Fruit fly (Drosophila melanogaster) whole organism, embryonic: ENCODE data around the gene RhoGAP18B.

Experiments
- Aef1 ChIP-seq: fragments of 200-800 bp; sonication (Bioruptor generic); IDR thresholded peaks from 3 replicates; pipeline ENCODE4 v1.3.6; 2022; ENCODE audit warnings: missing biosample characterization, missing genetic modification characterization
- Blimp-1 ChIP-seq: fragments of 200-800 bp; sonication (Bioruptor generic); optimal IDR thresholded peaks from 3 replicates; lab custom pipeline; 2018; ENCODE audit warnings: missing biosample characterization, missing genetic modification characterization, mild to moderate bottlenecking, moderate library complexity, missing genetic modification reagents
- CG10543 ChIP-seq: fragments of 200-800 bp; sonication (Bioruptor generic); optimal IDR thresholded peaks from 3 replicates; lab custom pipeline; 2017; ENCODE audit warnings: missing biosample characterization, mild to moderate bottlenecking, missing genetic modification characterization, moderate library complexity
- CG12769 ChIP-seq: fragments of 200-800 bp; sonication (Bioruptor generic); optimal IDR thresholded peaks from 2 replicates; lab custom pipeline; 2019; ENCODE audit warnings: missing biosample characterization, mild to moderate bottlenecking, missing genetic modification characterization, moderate library complexity
- CG13287 ChIP-seq: fragments of 200-800 bp; sonication (Bioruptor generic); IDR thresholded peaks from 2 replicates; pipeline ENCODE4 v1.3.6; 2022; ENCODE audit warnings: missing biosample characterization, missing genetic modification characterization; ENCODE audit not compliant: partially characterized antibody
- CG13424 ChIP-seq: fragments of 200-800 bp; sonication (Bioruptor generic); optimal IDR thresholded peaks from 2 replicates; lab custom pipeline; 2019; ENCODE audit warnings: missing biosample characterization, mild to moderate bottlenecking, missing genetic modification characterization, moderate library complexity
- CG15601 ChIP-seq: fragments of 200-800 bp; sonication (Bioruptor generic); optimal IDR thresholded peaks from 3 replicates; lab custom pipeline; 2019; ENCODE audit warnings: missing biosample characterization, mild to moderate bottlenecking, missing genetic modification characterization, moderate library complexity
- CG1603 ChIP-seq: fragments of 200-800 bp; sonication (Bioruptor generic); optimal IDR thresholded peaks from 2 replicates; lab custom pipeline; 2019; ENCODE audit warnings: missing biosample characterization, mild to moderate bottlenecking, missing genetic modification characterization, moderate library complexity
- CG16863 ChIP-seq: fragments of 200-800 bp; sonication (Bioruptor generic); optimal IDR thresholded peaks from 3 replicates; lab custom pipeline; 2016; ENCODE audit warnings: missing biosample characterization, missing genetic modification characterization
- CG17829 ChIP-seq: fragments of 200-800 bp; optimal IDR thresholded peaks from 2 replicates; lab custom pipeline; 2019; ENCODE audit warnings: missing biosample characterization, mild to moderate bottlenecking, missing genetic modification characterization, moderate library complexity
- CG1792 ChIP-seq: fragments of 200-800 bp; sonication (Bioruptor generic); optimal IDR thresholded peaks from 2 replicates; lab custom pipeline; 2016; ENCODE audit warnings: missing biosample characterization, missing genetic modification characterization
- CG30020 ChIP-seq: fragments of 200-800 bp; optimal IDR thresholded peaks from 2 replicates; lab custom pipeline; 2019; ENCODE audit warnings: missing biosample characterization, mild to moderate bottlenecking, missing genetic modification characterization, moderate library complexity
- CG3281 ChIP-seq: fragments of 200-800 bp; sonication (Bioruptor generic); optimal IDR thresholded peaks from 3 replicates; lab custom pipeline; 2017; ENCODE audit warnings: missing biosample characterization, mild to moderate bottlenecking, missing genetic modification characterization
- CG3838 ChIP-seq: fragments of 200-800 bp; sonication (Bioruptor generic); optimal IDR thresholded peaks from 3 replicates; lab custom pipeline; 2016; ENCODE audit warnings: missing biosample characterization, missing genetic modification characterization
- CG7839 ChIP-seq: fragments of 200-800 bp; sonication (Bioruptor generic); optimal IDR thresholded peaks from 3 replicates; lab custom pipeline; 2018; ENCODE audit warnings: missing biosample characterization, mild to moderate bottlenecking, missing genetic modification characterization, moderate library complexity
- CG8089 ChIP-seq: fragments of 200-800 bp; sonication (Bioruptor generic); optimal IDR thresholded peaks from 3 replicates; lab custom pipeline; 2016; ENCODE audit warnings: missing biosample characterization, missing genetic modification characterization
- CkIIα-i1 ChIP-seq: fragments of 200-800 bp; sonication (Bioruptor generic); IDR thresholded peaks from 2 replicates; pipeline ENCODE4 v1.3.6; 2022; ENCODE audit warnings: missing biosample characterization, missing genetic modification characterization
- Dll ChIP-seq: fragments of 200-800 bp; sonication (Bioruptor generic); IDR thresholded peaks from 4 replicates; pipeline ENCODE4 v1.3.6; 2022; ENCODE audit warnings: missing biosample characterization, missing genetic modification characterization; ENCODE audit not compliant: partially characterized antibody
- Dref ChIP-seq: fragments of 200-800 bp; sonication (Bioruptor generic); IDR thresholded peaks from 2 replicates; pipeline ENCODE4 v1.3.6; 2022; ENCODE audit warnings: missing biosample characterization, missing genetic modification characterization
- Eip74EF ChIP-seq, 2 experiments: fragments of 200-800 bp in 1 of 2; fragments of >200 bp in 1 of 2; sonication (Bioruptor generic) in 1 of 2; optimal IDR thresholded peaks; 2 replicates each; lab custom pipeline; 2017 to 2019; ENCODE audit warnings: missing biosample characterization in 2 of 2, missing genetic modification characterization in 2 of 2, mild to moderate bottlenecking in 1 of 2, moderate library complexity in 1 of 2
- HLH4C ChIP-seq: fragments of 200-800 bp; sonication (Bioruptor generic); IDR thresholded peaks from 3 replicates; pipeline ENCODE4 v1.3.6; 2022; ENCODE audit warnings: missing biosample characterization, missing genetic modification characterization; ENCODE audit not compliant: partially characterized antibody
- Hmr ChIP-seq: fragments of 200-800 bp; sonication (Bioruptor generic); optimal IDR thresholded peaks from 3 replicates; lab custom pipeline; 2017; ENCODE audit warnings: mild to moderate bottlenecking, missing biosample characterization, missing genetic modification reagents, missing genetic modification characterization
- Lpt ChIP-seq: fragments of >200 bp; optimal IDR thresholded peaks from 2 replicates; lab custom pipeline; 2018; ENCODE audit warnings: missing biosample characterization, missing genetic modification characterization
- Med ChIP-seq: fragments of 200-800 bp; sonication (Bioruptor generic); peaks from one replicate; lab custom pipeline; 2016; ENCODE audit warnings: missing biosample characterization, missing genetic modification characterization, mild to moderate bottlenecking, inconsistent platforms, moderate library complexity
- Oli ChIP-seq: fragments of 200-800 bp; sonication (Bioruptor generic); optimal IDR thresholded peaks from 2 replicates; lab custom pipeline; 2018; ENCODE audit warnings: missing biosample characterization, mild to moderate bottlenecking, missing genetic modification characterization, moderate library complexity
- Opbp ChIP-seq: fragments of 200-800 bp; sonication (Bioruptor generic); IDR thresholded peaks from 3 replicates; pipeline ENCODE4 v1.3.6; 2022; ENCODE audit warnings: missing biosample characterization, missing genetic modification characterization; ENCODE audit not compliant: partially characterized antibody
- Taf1 ChIP-seq: fragments of 200-800 bp; sonication (Bioruptor generic); IDR thresholded peaks from 2 replicates; pipeline ENCODE4 v1.3.6; 2022; ENCODE audit warnings: missing biosample characterization, missing genetic modification characterization
- abd-A ChIP-seq: fragments of 200-800 bp; sonication (Bioruptor generic); optimal IDR thresholded peaks from 3 replicates; lab custom pipeline; 2019; ENCODE audit warnings: missing biosample characterization, mild to moderate bottlenecking, missing genetic modification characterization, moderate library complexity
- amos ChIP-seq: fragments of 200-800 bp; sonication (Bioruptor generic); IDR thresholded peaks from 2 replicates; pipeline ENCODE4 v1.3.6; 2022; ENCODE audit warnings: missing biosample characterization, missing genetic modification characterization; ENCODE audit not compliant: partially characterized antibody
- chif ChIP-seq, 2 experiments: fragments of 200-800 bp; sonication (Bioruptor generic); optimal IDR thresholded peaks; 3 replicates each; lab custom pipeline; 2016; ENCODE audit warnings: missing biosample characterization in 2 of 2, missing genetic modification characterization in 2 of 2
- chinmo ChIP-seq: fragments of 200-800 bp; sonication (Bioruptor generic); IDR thresholded peaks from 4 replicates; pipeline ENCODE4 v1.3.6; 2022; ENCODE audit warnings: missing biosample characterization, missing genetic modification characterization; ENCODE audit not compliant: partially characterized antibody
- crol ChIP-seq: fragments of 200-800 bp; sonication (Bioruptor generic); IDR thresholded peaks from 2 replicates; pipeline ENCODE4 v1.3.6; 2022; ENCODE audit warnings: missing biosample characterization, missing genetic modification characterization
- ems ChIP-seq: fragments of 200-800 bp; sonication (Bioruptor generic); optimal IDR thresholded peaks from 3 replicates; lab custom pipeline; 2016; ENCODE audit warnings: missing biosample characterization, missing genetic modification characterization
- exex ChIP-seq: fragments of 200-800 bp; sonication (Bioruptor generic); optimal IDR thresholded peaks from 4 replicates; lab custom pipeline; 2018; ENCODE audit warnings: missing biosample characterization, mild to moderate bottlenecking, missing genetic modification characterization, moderate library complexity
- gt ChIP-seq: fragments of 200-800 bp; sonication (Bioruptor generic); IDR thresholded peaks from 2 replicates; pipeline ENCODE4 v1.3.6; 2022; ENCODE audit warnings: missing biosample characterization, missing genetic modification characterization
- hkb ChIP-seq, 2 experiments: fragments of 200-800 bp in 1 of 2; fragments of >200 bp in 1 of 2; sonication (Bioruptor generic) in 1 of 2; IDR thresholded peaks in 1 of 2; optimal IDR thresholded peaks in 1 of 2; 2 replicates each; pipeline versions ENCODE4 v1.3.6 to Lab custom; 2017 to 2022; ENCODE audit warnings: missing biosample characterization in 1 of 2, missing genetic modification characterization in 1 of 2
- insv ChIP-seq, 2 experiments: fragments of 200-800 bp; sonication (Bioruptor generic); optimal IDR thresholded peaks; 3 replicates each; lab custom pipeline; 2016 to 2018; ENCODE audit warnings: missing biosample characterization in 2 of 2, missing genetic modification characterization in 2 of 2
- kah ChIP-seq: fragments of 200-800 bp; sonication (Bioruptor generic); optimal IDR thresholded peaks from 2 replicates; lab custom pipeline; 2018; ENCODE audit warnings: missing biosample characterization, mild to moderate bottlenecking, missing genetic modification characterization
- pum ChIP-seq: fragments of 200-800 bp; sonication (Bioruptor generic); optimal IDR thresholded peaks from 2 replicates; lab custom pipeline; 2016; ENCODE audit warnings: missing biosample characterization, missing genetic modification characterization
- shn ChIP-seq: fragments of 200-800 bp; sonication (Bioruptor generic); optimal IDR thresholded peaks from 3 replicates; lab custom pipeline; 2016; ENCODE audit warnings: missing biosample characterization, missing genetic modification characterization
- sim ChIP-seq: fragments of 200-800 bp; sonication (Bioruptor generic); IDR thresholded peaks from 2 replicates; pipeline ENCODE4 v1.3.6; 2022; ENCODE audit warnings: missing biosample characterization, missing genetic modification characterization
- sna ChIP-seq: fragments of 200-800 bp; sonication (Bioruptor generic); IDR thresholded peaks from 2 replicates; pipeline ENCODE4 v1.3.6; 2022; ENCODE audit warnings: missing biosample characterization, missing genetic modification characterization; ENCODE audit not compliant: partially characterized antibody
- sug ChIP-seq: fragments of 200-800 bp; optimal IDR thresholded peaks from 2 replicates; lab custom pipeline; 2019; ENCODE audit warnings: missing biosample characterization, mild to moderate bottlenecking, missing genetic modification characterization, moderate library complexity
- tup ChIP-seq: fragments of 200-800 bp; sonication (Bioruptor generic); optimal IDR thresholded peaks from 2 replicates; lab custom pipeline; 2016; ENCODE audit warnings: missing biosample characterization, mild to moderate bottlenecking, missing genetic modification characterization, moderate library complexity
- twi ChIP-seq: fragments of 200-800 bp; optimal IDR thresholded peaks from 2 replicates; lab custom pipeline; 2019; ENCODE audit warnings: missing biosample characterization, mild to moderate bottlenecking, missing genetic modification characterization, moderate library complexity
- zen2 ChIP-seq: fragments of 200-800 bp; sonication (Bioruptor generic); IDR thresholded peaks from 3 replicates; pipeline ENCODE4 v1.3.6; 2022; ENCODE audit warnings: missing biosample characterization, missing genetic modification characterization; ENCODE audit not compliant: partially characterized antibody

RhoGAP18B gene

DNA sequence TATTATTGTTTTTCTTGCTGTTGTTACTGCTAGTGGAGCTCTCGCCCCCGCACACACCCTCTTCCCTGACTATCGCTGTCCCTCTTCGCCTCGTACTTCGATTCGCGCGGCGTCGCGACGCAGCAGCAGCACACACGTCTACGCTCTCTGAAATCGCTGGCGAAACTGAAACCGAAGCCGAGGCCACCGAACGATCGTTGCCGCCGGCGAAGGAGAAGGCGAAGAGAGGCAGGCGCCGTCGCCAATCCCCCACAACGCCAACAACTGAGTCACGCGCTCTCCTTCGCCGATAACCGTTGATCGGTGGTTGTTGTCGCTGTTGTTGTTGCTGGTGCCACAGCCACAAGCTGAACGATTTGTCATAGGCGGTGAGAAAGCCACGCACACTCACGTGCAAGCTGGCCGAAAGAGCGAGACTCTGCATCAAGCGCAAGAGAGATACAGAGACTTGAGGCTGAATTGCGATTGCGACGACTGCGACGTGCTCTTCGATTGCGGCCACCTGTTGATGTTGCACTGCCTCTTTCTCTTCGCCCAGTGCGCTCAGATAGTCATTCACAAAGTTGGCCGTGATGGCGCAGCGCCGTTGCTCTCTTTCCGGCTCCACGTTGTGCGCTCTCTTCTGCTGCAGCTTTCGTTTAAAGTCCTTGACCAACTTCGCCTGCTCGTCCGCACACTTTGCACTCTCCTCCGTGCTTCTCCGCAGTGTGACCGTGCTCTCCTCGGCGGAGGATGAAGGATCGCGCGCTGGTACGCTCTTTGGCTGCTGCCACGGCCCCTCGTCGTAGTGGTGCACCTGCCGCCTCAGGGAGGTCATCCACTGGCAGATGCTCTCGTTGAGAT lies 13.4 kb downstream of the RhoGAP18B start (continued):
- TF ChIP-seq CG13287 (GFP tag; lab: Robert Waterston, UW) = peak; percentile 49; the same call in 1 of the 2 replicates
- no peak for TF ChIP-seq twi (tag; lab: Kevin White, UChicago)
- TF ChIP-seq Hmr (GFP tag; lab: Kevin White, UChicago) = peak; percentile 9
- peak; percentile 100 for TF ChIP-seq kah (GFP tag; lab: Kevin White, UChicago)
- peak; percentile 2 for TF ChIP-seq CG1603 (tag; lab: Kevin White, UChicago)
- TF ChIP-seq sug (tag; lab: Kevin White, UChicago) = peak; percentile 87
- peak; percentile 87 for TF ChIP-seq CG10543 (GFP tag; lab: Kevin White, UChicago)
- no peak for TF ChIP-seq Oli (tag; lab: Kevin White, UChicago)
- peak; percentile 54; the same call in 1 of the 3 replicates for TF ChIP-seq Aef1 (GFP tag; lab: Robert Waterston, UW)
- peak; percentile 13 for TF ChIP-seq shn (GFP tag; lab: Kevin White, UChicago)
- no peak for TF ChIP-seq Taf1 (GFP tag; lab: Robert Waterston, UW)
- no peak for TF ChIP-seq CG3838 (GFP tag; lab: Kevin White, UChicago)
- TF ChIP-seq CG16863 = no peak
- no peak for TF ChIP-seq CG15601
- TF ChIP-seq exex (tag; lab: Kevin White, UChicago) = peak; percentile 51
- TF ChIP-seq tup (GFP tag; lab: Kevin White, UChicago) = no peak
- peak; percentile 8 for TF ChIP-seq CG8089 (GFP tag; lab: Kevin White, UChicago)
- TF ChIP-seq amos = peak; percentile 44; the same call in 1 of the 2 replicates
- TF ChIP-seq insv (GFP tag; optimal IDR thresholded peaks at IDR 0.05; lab: Kevin White, UChicago) = no peak
- TF ChIP-seq CG13424 = no peak
- TF ChIP-seq gt (GFP tag; lab: Robert Waterston, UW) = no peak
- TF ChIP-seq CG12769 = peak; percentile 66
- peak; percentile 80 for TF ChIP-seq Med (GFP tag; lab: Kevin White, UChicago)
- 0 out of 2 replicates have a peak, but pooled peaks have one; percentile 34 for TF ChIP-seq sna (GFP tag; lab: Robert Waterston, UW)
- peak; percentile 22 for TF ChIP-seq CG17829 (tag; lab: Kevin White, UChicago)
- TF ChIP-seq ems (GFP tag; lab: Kevin White, UChicago) = no peak
- no peak for TF ChIP-seq Eip74EF (GFP tag; optimal IDR thresholded peaks at IDR 0.05; lab: Kevin White, UChicago)
- TF ChIP-seq chinmo (GFP tag; lab: Robert Waterston, UW) = peak; percentile 94
- peak; percentile 96 for TF ChIP-seq crol (GFP tag; lab: Robert Waterston, UW)
- peak; percentile 23 for TF ChIP-seq Blimp-1 (GFP tag; lab: Kevin White, UChicago)
- no peak for TF ChIP-seq CG30020 (tag; lab: Kevin White, UChicago)
- no peak for TF ChIP-seq hkb (optimal IDR thresholded peaks at IDR 0.05; lab: Kevin White, UChicago)
- peak; percentile 23; the same call in 1 of the 2 replicates for TF ChIP-seq hkb (GFP tag; IDR thresholded peaks at IDR 0.05; lab: Robert Waterston, UW)
- no peak for TF ChIP-seq sim
- TF ChIP-seq abd-A (tag; lab: Kevin White, UChicago) = peak; percentile 24
- no peak for TF ChIP-seq chif (GFP tag; optimal IDR thresholded peaks at IDR 0.05; lab: Kevin White, UChicago)
- peak; percentile 28; the same call in 1 of the 3 replicates for TF ChIP-seq HLH4C (GFP tag; lab: Robert Waterston, UW)
- no peak for TF ChIP-seq CG7839
- 0 out of 2 replicates have a peak, but pooled peaks have one; percentile 29 for TF ChIP-seq Dref
- TF ChIP-seq CG1792 (GFP tag; lab: Kevin White, UChicago) = no peak
- no peak for TF ChIP-seq Lpt (GFP tag; lab: Kevin White, UChicago)
- no peak for TF ChIP-seq pum (GFP tag; lab: Kevin White, UChicago)
- 0 out of 3 replicates have a peak, but pooled peaks have one; percentile 46 for TF ChIP-seq zen2 (GFP tag; lab: Robert Waterston, UW)
- TF ChIP-seq CG3281 (GFP tag; lab: Kevin White, UChicago) = no peak
- TF ChIP-seq Opbp (GFP tag; lab: Robert Waterston, UW) = 0 out of 3 replicates have a peak, but pooled peaks have one; percentile 55
- TF ChIP-seq Dll = peak; percentile 51; the same call in 1 of the 4 replicates
- TF ChIP-seq CkIIα-i1 (GFP tag; lab: Robert Waterston, UW) = no peak
